Worm (Caenorhabditis elegans): ENCODE data around the gene F14H8.2.

ce11 chrV:15055873-15056272, 35.7 kb upstream of the F14H8.2 start, which contains the start of gene C25D7.16:
- TF ChIP-seq lin-15B (tag; optimal IDR thresholded peaks at IDR 0.05) (no peak), pha-4 (tag; optimal IDR thresholded peaks at IDR 0.05) (no peak), nhr-28 (tag; optimal IDR thresholded peaks at IDR 0.05) (no peak), elt-1 (tag; optimal IDR thresholded peaks at IDR 0.05) (no peak), fkh-10 (GFP tag; optimal IDR thresholded peaks at IDR 0.05) (no peak), nhr-77 (tag; optimal IDR thresholded peaks at IDR 0.05) (no peak), sea-2 (GFP tag; optimal IDR thresholded peaks at IDR 0.05) (no peak), nhr-11 (tag; optimal IDR thresholded peaks at IDR 0.05) (no peak), nhr-237 (tag; optimal IDR thresholded peaks at IDR 0.05) (no peak), ztf-11 (tag; optimal IDR thresholded peaks at IDR 0.05) (no peak), R02D3.7 (tag; optimal IDR thresholded peaks at IDR 0.05) (no peak), nhr-12 (tag; optimal IDR thresholded peaks at IDR 0.05) (no peak)
